Fruit fly (Drosophila melanogaster) whole organism, pupa: ENCODE results near the gene CG16710.
A peak's percentile ranks its signal among the peaks of the same experiment; 100 is the strongest.

ENCODE experiments used
- CG10348 ChIP-seq: fragments of 200-800 bp; sonication (Bioruptor generic); IDR thresholded peaks from 2 replicates; pipeline ENCODE4 v1.3.6; 2022; ENCODE audit warnings: missing biosample characterization, missing genetic modification characterization
- CG12605 ChIP-seq: fragments of 200-800 bp; sonication (Bioruptor generic); IDR thresholded peaks from 2 replicates; pipeline ENCODE4 v1.3.6; 2022; ENCODE audit warnings: missing biosample characterization, missing genetic modification characterization
- CG13204 ChIP-seq: fragments of 200-800 bp; sonication (Bioruptor generic); optimal IDR thresholded peaks from 2 replicates; lab custom pipeline; 2018; ENCODE audit warnings: missing biosample characterization, mild to moderate bottlenecking, missing genetic modification characterization, moderate library complexity
- CG14655 ChIP-seq: fragments of 200-800 bp; sonication (Bioruptor generic); optimal IDR thresholded peaks from 3 replicates; lab custom pipeline; 2017; ENCODE audit warnings: mild to moderate bottlenecking, missing biosample characterization, missing genetic modification reagents, missing genetic modification characterization
- CG15710 ChIP-seq: fragments of 200-800 bp; sonication (Bioruptor generic); optimal IDR thresholded peaks from 2 replicates; lab custom pipeline; 2018; ENCODE audit warnings: missing biosample characterization, mild to moderate bottlenecking, missing genetic modification characterization, moderate library complexity
- CG17806 ChIP-seq: fragments of 200-800 bp; sonication (Bioruptor generic); optimal IDR thresholded peaks from 2 replicates; lab custom pipeline; 2018; ENCODE audit warnings: missing biosample characterization, mild to moderate bottlenecking, missing genetic modification characterization, moderate library complexity
- CG32121 ChIP-seq: fragments of 200-800 bp; sonication (Bioruptor generic); IDR thresholded peaks from 2 replicates; pipeline ENCODE4 v1.3.6; 2022; ENCODE audit warnings: missing biosample characterization, missing genetic modification characterization
- CG34367 ChIP-seq: fragments of 200-800 bp; sonication (Bioruptor generic); optimal IDR thresholded peaks from 2 replicates; lab custom pipeline; 2018; ENCODE audit warnings: missing biosample characterization, mild to moderate bottlenecking, missing genetic modification characterization
- CG4496 ChIP-seq: fragments of 200-800 bp; sonication (Bioruptor generic); IDR thresholded peaks from 3 replicates; pipeline ENCODE4 v1.3.6; 2022; ENCODE audit warnings: missing biosample characterization, missing genetic modification characterization
- CG8159 ChIP-seq: fragments of 200-800 bp; sonication (Bioruptor generic); optimal IDR thresholded peaks from 3 replicates; lab custom pipeline; 2018; ENCODE audit warnings: missing biosample characterization, mild to moderate bottlenecking, missing genetic modification characterization, moderate library complexity
- CG8301 ChIP-seq: fragments of 200-800 bp; sonication (Bioruptor generic); optimal IDR thresholded peaks from 2 replicates; lab custom pipeline; 2018; ENCODE audit warnings: missing biosample characterization, mild to moderate bottlenecking, missing genetic modification characterization
- CG9948 ChIP-seq: fragments of 200-800 bp; sonication (Bioruptor generic); optimal IDR thresholded peaks from 2 replicates; lab custom pipeline; 2018; ENCODE audit warnings: missing biosample characterization, mild to moderate bottlenecking, missing genetic modification characterization, moderate library complexity
- D1 ChIP-seq: fragments of 200-800 bp; sonication (Bioruptor generic); optimal IDR thresholded peaks from 2 replicates; lab custom pipeline; 2018; ENCODE audit warnings: missing biosample characterization, mild to moderate bottlenecking, missing genetic modification characterization, moderate library complexity
- EcR ChIP-seq: fragments of 200-800 bp; sonication (Bioruptor generic); optimal IDR thresholded peaks from 3 replicates; lab custom pipeline; 2019; ENCODE audit warnings: missing biosample characterization, missing genetic modification characterization, mild to moderate bottlenecking, moderate library complexity, missing genetic modification reagents
- Ets98B ChIP-seq: fragments of 200-800 bp; sonication (Bioruptor generic); IDR thresholded peaks from 2 replicates; pipeline ENCODE4 v1.3.6; 2022; ENCODE audit warnings: missing biosample characterization, missing genetic modification characterization
- Pif1A ChIP-seq: fragments of 200-800 bp; sonication (Bioruptor generic); optimal IDR thresholded peaks from 3 replicates; lab custom pipeline; 2016; ENCODE audit warnings: missing biosample characterization, missing genetic modification characterization
- Pif1B ChIP-seq: fragments of 200-800 bp; sonication (Bioruptor generic); optimal IDR thresholded peaks from 3 replicates; lab custom pipeline; 2016; ENCODE audit warnings: missing biosample characterization, missing genetic modification characterization
- Snoo ChIP-seq: fragments of 200-800 bp; sonication (Bioruptor generic); optimal IDR thresholded peaks from 3 replicates; lab custom pipeline; 2017; ENCODE audit warnings: missing biosample characterization, mild to moderate bottlenecking, missing genetic modification characterization, inconsistent platforms
- fd96Ca ChIP-seq: fragments of 200-800 bp; sonication (Bioruptor generic); IDR thresholded peaks from 3 replicates; pipeline ENCODE4 v1.3.6; 2022; ENCODE audit warnings: missing biosample characterization, missing genetic modification characterization
- gl ChIP-seq: fragments of 200-800 bp; sonication (Bioruptor generic); optimal IDR thresholded peaks from 2 replicates; lab custom pipeline; 2018; ENCODE audit warnings: missing biosample characterization, mild to moderate bottlenecking, missing genetic modification characterization
- rn ChIP-seq: fragments of 200-800 bp; sonication (Bioruptor generic); IDR thresholded peaks from 2 replicates; pipeline ENCODE4 v1.3.6; 2022; ENCODE audit warnings: missing biosample characterization, missing genetic modification characterization

Gene CG16710

dm6 chr3R:23669401-23670216 lies 12.7 kb upstream of the CG16710 start, which contains the start of gene CG31145:
TSS of gene CG31145 (minus strand) at chr3R:23669659.
- TF ChIP-seq Pif1B (peak; percentile 99), CG4496 (GFP tag; lab: Robert Waterston, UW) (peak; percentile 99), fd96Ca (GFP tag; lab: Robert Waterston, UW) (peak; percentile 100), Ets98B (GFP tag; lab: Robert Waterston, UW) (peak; percentile 99), CG14655 (GFP tag; lab: Kevin White, UChicago) (peak; percentile 100), CG8301 (tag; lab: Kevin White, UChicago) (peak; percentile 100), CG15710 (tag; lab: Kevin White, UChicago) (peak; percentile 99), gl (tag; lab: Kevin White, UChicago) (peak; percentile 96), CG17806 (tag; lab: Kevin White, UChicago) (peak; percentile 99), rn (peak; percentile 98), CG9948 (tag; lab: Kevin White, UChicago) (peak; percentile 99), EcR (GFP tag; lab: Kevin White, UChicago) (peak; percentile 75), CG12605 (GFP tag; lab: Robert Waterston, UW) (peak; percentile 98), Pif1A (GFP tag; lab: Kevin White, UChicago) (peak; percentile 100), D1 (tag; lab: Kevin White, UChicago) (peak; percentile 99), CG34367 (tag; lab: Kevin White, UChicago) (peak; percentile 99), Snoo (tag; lab: Kevin White, UChicago) (peak; percentile 100), CG10348 (peak; percentile 99), CG13204 (GFP tag; lab: Kevin White, UChicago) (peak; percentile 96), CG8159 (tag; lab: Kevin White, UChicago) (peak; percentile 99), CG32121 (peak; percentile 99)

- TF ChIP-seq CG8301 (tag; lab: Kevin White, UChicago) = no peak
- 0 out of 2 replicates have a peak, but pooled peaks have one; percentile 32 for TF ChIP-seq rn
- no peak for TF ChIP-seq CG4496 (GFP tag; lab: Robert Waterston, UW)
- TF ChIP-seq Pif1B = no peak
- TF ChIP-seq D1 (tag; lab: Kevin White, UChicago) = no peak
- TF ChIP-seq CG34367 (tag; lab: Kevin White, UChicago) = no peak
- no peak for TF ChIP-seq CG8159 (tag; lab: Kevin White, UChicago)
Observed at dm6 chr3R:23673084-23673483, 9.2 kb upstream of the CG16710 start.

- TF ChIP-seq CG10348 (no peak), Snoo (tag; lab: Kevin White, UChicago) (peak; percentile 46), CG13204 (GFP tag; lab: Kevin White, UChicago) (no peak), CG9948 (tag; lab: Kevin White, UChicago) (no peak), D1 (tag; lab: Kevin White, UChicago) (no peak), CG15710 (tag; lab: Kevin White, UChicago) (no peak), Pif1B (no peak), Pif1A (GFP tag; lab: Kevin White, UChicago) (peak; percentile 24)
Observed at dm6 chr3R:23674369-23674768, 7.9 kb upstream of the CG16710 start.

dm6 chr3R:23675646-23676045 lies 6.7 kb upstream of the CG16710 start:
- TF ChIP-seq gl (tag; lab: Kevin White, UChicago) (no peak), CG32121 (0 out of 2 replicates have a peak, but pooled peaks have one; percentile 17), CG10348 (no peak), CG8301 (tag; lab: Kevin White, UChicago) (peak; percentile 9), Pif1B (peak; percentile 20), EcR (GFP tag; lab: Kevin White, UChicago) (no peak), CG14655 (GFP tag; lab: Kevin White, UChicago) (peak; percentile 61)
- TF ChIP-seq, all 21 proteins: peak for 4

dm6 chr3R:23677058-23677457 lies 5.2 kb upstream of the CG16710 start, which contains the start of gene GILT3:
TSS of gene GILT3 (plus strand) at chr3R:23677358.
- TF ChIP-seq fd96Ca (GFP tag; lab: Robert Waterston, UW) (no peak), CG4496 (GFP tag; lab: Robert Waterston, UW) (no peak), Snoo (tag; lab: Kevin White, UChicago) (no peak), CG13204 (GFP tag; lab: Kevin White, UChicago) (no peak), CG8301 (tag; lab: Kevin White, UChicago) (no peak), Ets98B (GFP tag; lab: Robert Waterston, UW) (no peak), CG8159 (tag; lab: Kevin White, UChicago) (no peak)
- TF ChIP-seq, all 21 proteins: peak for 0
